Fruit fly (Drosophila melanogaster) whole organism, embryonic: ENCODE data around the gene sob.

Source experiments
- CG1024 ChIP-seq: fragments of 200-800 bp; sonication (Bioruptor generic); IDR thresholded peaks from 2 replicates; pipeline ENCODE4 v1.3.6; 2022; ENCODE audit warnings: missing biosample characterization, missing genetic modification characterization
- CG10274 ChIP-seq: fragments of 200-800 bp; sonication (Bioruptor generic); optimal IDR thresholded peaks from 3 replicates; lab custom pipeline; 2017; ENCODE audit warnings: missing biosample characterization, mild to moderate bottlenecking, missing genetic modification characterization
- CG10431 ChIP-seq: fragments of 200-800 bp; sonication (Bioruptor generic); optimal IDR thresholded peaks from 3 replicates; lab custom pipeline; 2018; ENCODE audit warnings: missing biosample characterization, mild to moderate bottlenecking, missing genetic modification characterization
- CG10462 ChIP-seq: fragments of 200-800 bp; sonication (Bioruptor generic); optimal IDR thresholded peaks from 2 replicates; lab custom pipeline; 2016; ENCODE audit warnings: missing biosample characterization, missing genetic modification characterization
- CG11398 ChIP-seq: fragments of 200-800 bp; sonication (Bioruptor generic); optimal IDR thresholded peaks from 2 replicates; lab custom pipeline; 2016; ENCODE audit warnings: missing biosample characterization, missing genetic modification characterization
- CG13123 ChIP-seq: fragments of 200-800 bp; sonication (Bioruptor generic); optimal IDR thresholded peaks from 2 replicates; lab custom pipeline; 2016; ENCODE audit warnings: missing biosample characterization, missing genetic modification characterization
- CG14050 ChIP-seq: fragments of 200-800 bp; sonication (Bioruptor generic); IDR thresholded peaks from 3 replicates; pipeline ENCODE4 v1.3.6; 2022; ENCODE audit warnings: missing biosample characterization, missing genetic modification characterization
- CG15073 ChIP-seq: fragments of 200-800 bp; sonication (Bioruptor generic); optimal IDR thresholded peaks from 2 replicates; lab custom pipeline; 2016; ENCODE audit warnings: missing biosample characterization, missing genetic modification characterization
- CG1529 ChIP-seq: fragments of 200-800 bp; sonication (Bioruptor generic); optimal IDR thresholded peaks from 3 replicates; lab custom pipeline; 2018; ENCODE audit warnings: missing biosample characterization, missing genetic modification characterization
- CG15696 ChIP-seq: fragments of 200-800 bp; sonication (Bioruptor generic); optimal IDR thresholded peaks from 2 replicates; lab custom pipeline; 2019; ENCODE audit warnings: missing biosample characterization, mild to moderate bottlenecking, missing genetic modification characterization, moderate library complexity
- CG1647 ChIP-seq: fragments of 200-800 bp; sonication (Bioruptor generic); optimal IDR thresholded peaks from 3 replicates; lab custom pipeline; 2016; ENCODE audit warnings: missing biosample characterization, missing genetic modification characterization
- CG17568 ChIP-seq: fragments of 200-800 bp; sonication (Bioruptor generic); optimal IDR thresholded peaks from 2 replicates; lab custom pipeline; 2018; ENCODE audit warnings: missing biosample characterization, mild to moderate bottlenecking, missing genetic modification characterization, moderate library complexity
- CG17612 ChIP-seq: fragments of 200-800 bp; sonication (Bioruptor generic); IDR thresholded peaks from 2 replicates; pipeline ENCODE4 v1.3.6; 2022; ENCODE audit warnings: missing biosample characterization, missing genetic modification characterization
- CG17802 ChIP-seq: fragments of 200-800 bp; sonication (Bioruptor generic); optimal IDR thresholded peaks from 2 replicates; lab custom pipeline; 2018; ENCODE audit warnings: missing biosample characterization, mild to moderate bottlenecking, missing genetic modification characterization, moderate library complexity
- CG2202 ChIP-seq: fragments of 200-800 bp; sonication (Bioruptor generic); optimal IDR thresholded peaks from 2 replicates; lab custom pipeline; 2018; ENCODE audit warnings: missing biosample characterization, mild to moderate bottlenecking, missing genetic modification characterization
- CG2678 ChIP-seq: fragments of 200-800 bp; sonication (Bioruptor generic); optimal IDR thresholded peaks from 3 replicates; lab custom pipeline; 2019; ENCODE audit warnings: missing biosample characterization, mild to moderate bottlenecking, missing genetic modification characterization, moderate library complexity
- CG2889 ChIP-seq: fragments of 200-800 bp; sonication (Bioruptor generic); IDR thresholded peaks from 3 replicates; pipeline ENCODE4 v1.3.6; 2022; ENCODE audit warnings: missing biosample characterization, missing genetic modification characterization
- CG4707 ChIP-seq: fragments of 200-800 bp; sonication (Bioruptor generic); optimal IDR thresholded peaks from 2 replicates; lab custom pipeline; 2018; ENCODE audit warnings: missing biosample characterization, mild to moderate bottlenecking, missing genetic modification characterization, moderate library complexity
- CG5180 ChIP-seq: fragments of 200-800 bp; sonication (Bioruptor generic); optimal IDR thresholded peaks from 3 replicates; lab custom pipeline; 2017; ENCODE audit warnings: missing biosample characterization, missing genetic modification characterization, mild to moderate bottlenecking, moderate library complexity, missing genetic modification reagents
- CG5245 ChIP-seq: fragments of 200-800 bp; sonication (Bioruptor generic); optimal IDR thresholded peaks from 3 replicates; lab custom pipeline; 2016; ENCODE audit warnings: missing biosample characterization, missing genetic modification characterization
- CG6175 ChIP-seq: fragments of 200-800 bp; sonication (Bioruptor generic); IDR thresholded peaks from 3 replicates; pipeline ENCODE4 v1.3.6; 2022; ENCODE audit warnings: missing biosample characterization, missing genetic modification characterization
- CG6254 ChIP-seq: fragments of 200-800 bp; sonication (Bioruptor generic); optimal IDR thresholded peaks from 3 replicates; lab custom pipeline; 2017; ENCODE audit warnings: mild to moderate bottlenecking, missing biosample characterization, missing genetic modification reagents, missing genetic modification characterization
- CG6854 ChIP-seq: fragments of 200-800 bp; sonication (Bioruptor generic); optimal IDR thresholded peaks from 3 replicates; lab custom pipeline; 2017; ENCODE audit warnings: missing biosample characterization, mild to moderate bottlenecking, missing genetic modification characterization
- CG8281 ChIP-seq: fragments of 200-800 bp; sonication (Bioruptor generic); optimal IDR thresholded peaks from 2 replicates; lab custom pipeline; 2018; ENCODE audit warnings: missing biosample characterization, mild to moderate bottlenecking, missing genetic modification characterization, moderate library complexity
- CkIIα-i1 ChIP-seq: fragments of 200-800 bp; sonication (Bioruptor generic); IDR thresholded peaks from 2 replicates; pipeline ENCODE4 v1.3.6; 2022; ENCODE audit warnings: missing biosample characterization, missing genetic modification characterization
- Dad ChIP-seq: fragments of 200-800 bp; sonication (Bioruptor generic); optimal IDR thresholded peaks from 3 replicates; lab custom pipeline; 2016; ENCODE audit warnings: missing biosample characterization, missing genetic modification characterization
- Doc2 ChIP-seq: fragments of 200-800 bp; sonication (Bioruptor generic); IDR thresholded peaks from 2 replicates; pipeline ENCODE4 v1.3.6; 2022; ENCODE audit warnings: missing biosample characterization, missing genetic modification characterization
- Fer2 ChIP-seq: fragments of 200-800 bp; sonication (Bioruptor generic); optimal IDR thresholded peaks from 2 replicates; lab custom pipeline; 2018; ENCODE audit warnings: missing biosample characterization, mild to moderate bottlenecking, missing genetic modification characterization, moderate library complexity
- Fer3 ChIP-seq: fragments of 200-800 bp; sonication (Bioruptor generic); optimal IDR thresholded peaks from 2 replicates; lab custom pipeline; 2018; ENCODE audit warnings: missing biosample characterization, mild to moderate bottlenecking, missing genetic modification characterization, moderate library complexity
- Gsc ChIP-seq: fragments of 200-800 bp; sonication (Bioruptor generic); IDR thresholded peaks from 2 replicates; pipeline ENCODE4 v1.3.6; 2022; ENCODE audit warnings: missing biosample characterization, missing genetic modification characterization
- Hmr ChIP-seq: fragments of 200-800 bp; sonication (Bioruptor generic); optimal IDR thresholded peaks from 3 replicates; lab custom pipeline; 2017; ENCODE audit warnings: mild to moderate bottlenecking, missing biosample characterization, missing genetic modification reagents, missing genetic modification characterization
- Meics ChIP-seq: fragments of 200-800 bp; sonication (Bioruptor generic); optimal IDR thresholded peaks from 2 replicates; lab custom pipeline; 2017; ENCODE audit warnings: missing biosample characterization, mild to moderate bottlenecking, missing genetic modification characterization
- Sox100B ChIP-seq: fragments of 200-800 bp; sonication (Bioruptor generic); optimal IDR thresholded peaks from 3 replicates; lab custom pipeline; 2018; ENCODE audit warnings: missing biosample characterization, mild to moderate bottlenecking, missing genetic modification characterization
- ac ChIP-seq: fragments of 200-800 bp; sonication (Bioruptor generic); optimal IDR thresholded peaks from 3 replicates; lab custom pipeline; 2017; ENCODE audit warnings: missing biosample characterization, mild to moderate bottlenecking, missing genetic modification characterization
- ap ChIP-seq: fragments of 200-800 bp; sonication (Bioruptor generic); IDR thresholded peaks from 2 replicates; pipeline ENCODE4 v1.3.6; 2022; ENCODE audit warnings: missing biosample characterization, missing genetic modification characterization
- ase ChIP-seq: fragments of 200-800 bp; sonication (Bioruptor generic); IDR thresholded peaks from 3 replicates; pipeline ENCODE4 v1.3.6; 2022; ENCODE audit warnings: missing biosample characterization, missing genetic modification characterization
- az2 ChIP-seq: fragments of 200-800 bp; sonication (Bioruptor generic); optimal IDR thresholded peaks from 3 replicates; lab custom pipeline; 2016; ENCODE audit warnings: missing biosample characterization, missing genetic modification characterization
- chm ChIP-seq: fragments of 200-800 bp; sonication (Bioruptor generic); IDR thresholded peaks from 2 replicates; pipeline ENCODE4 v1.3.6; 2022; ENCODE audit warnings: missing biosample characterization, missing genetic modification characterization
- danr ChIP-seq: fragments of 200-800 bp; sonication (Bioruptor generic); IDR thresholded peaks from 2 replicates; pipeline ENCODE4 v1.3.6; 2022; ENCODE audit warnings: missing biosample characterization, missing genetic modification characterization
- dimm ChIP-seq: fragments of 200-800 bp; sonication (Bioruptor generic); IDR thresholded peaks from 2 replicates; pipeline ENCODE4 v1.3.6; 2022; ENCODE audit warnings: missing biosample characterization, missing genetic modification characterization
- dpn ChIP-seq, 2 experiments: fragments of 200-800 bp; sonication (Bioruptor generic); optimal IDR thresholded peaks; 3 replicates each; lab custom pipeline; 2016; ENCODE audit warnings: missing biosample characterization in 2 of 2, missing genetic modification characterization in 2 of 2
- hth ChIP-seq: fragments of >200 bp; optimal IDR thresholded peaks from 2 replicates; lab custom pipeline; 2017; ENCODE audit warnings: inconsistent platforms
- kni ChIP-seq: fragments of 200-800 bp; sonication (Bioruptor generic); optimal IDR thresholded peaks from 3 replicates; lab custom pipeline; 2017; ENCODE audit warnings: mild to moderate bottlenecking, missing biosample characterization, missing genetic modification reagents, missing genetic modification characterization
- pros ChIP-seq: fragments of 200-800 bp; sonication (Bioruptor generic); optimal IDR thresholded peaks from 3 replicates; lab custom pipeline; 2019; ENCODE audit warnings: missing biosample characterization, mild to moderate bottlenecking, missing genetic modification characterization, moderate library complexity
- row ChIP-seq: fragments of 200-800 bp; sonication (Bioruptor generic); IDR thresholded peaks from 3 replicates; pipeline ENCODE4 v1.3.6; 2022; ENCODE audit warnings: missing biosample characterization, missing genetic modification characterization
- sd ChIP-seq: fragments of 200-800 bp; sonication (Bioruptor generic); optimal IDR thresholded peaks from 3 replicates; lab custom pipeline; 2018; ENCODE audit warnings: missing biosample characterization, mild to moderate bottlenecking, missing genetic modification characterization, moderate library complexity
- sr ChIP-seq: fragments of 200-800 bp; sonication (Bioruptor generic); IDR thresholded peaks from 3 replicates; pipeline ENCODE4 v1.3.6; 2022; ENCODE audit warnings: missing biosample characterization, missing genetic modification characterization
- tap ChIP-seq: fragments of 200-800 bp; optimal IDR thresholded peaks from 3 replicates; lab custom pipeline; 2019; ENCODE audit warnings: missing biosample characterization, mild to moderate bottlenecking, missing genetic modification characterization, moderate library complexity
- tin ChIP-seq: fragments of 200-800 bp; sonication (Bioruptor generic); optimal IDR thresholded peaks from 3 replicates; lab custom pipeline; 2016; ENCODE audit warnings: missing biosample characterization, missing genetic modification characterization
- vfl ChIP-seq: fragments of 200-800 bp; sonication (Bioruptor generic); optimal IDR thresholded peaks from 2 replicates; lab custom pipeline; 2016; ENCODE audit warnings: missing biosample characterization, missing genetic modification characterization
- vvl ChIP-seq: fragments of 200-800 bp; sonication (Bioruptor generic); IDR thresholded peaks from 2 replicates; pipeline ENCODE4 v1.3.6; 2022; ENCODE audit warnings: missing biosample characterization, missing genetic modification characterization

sob gene

DNA sequence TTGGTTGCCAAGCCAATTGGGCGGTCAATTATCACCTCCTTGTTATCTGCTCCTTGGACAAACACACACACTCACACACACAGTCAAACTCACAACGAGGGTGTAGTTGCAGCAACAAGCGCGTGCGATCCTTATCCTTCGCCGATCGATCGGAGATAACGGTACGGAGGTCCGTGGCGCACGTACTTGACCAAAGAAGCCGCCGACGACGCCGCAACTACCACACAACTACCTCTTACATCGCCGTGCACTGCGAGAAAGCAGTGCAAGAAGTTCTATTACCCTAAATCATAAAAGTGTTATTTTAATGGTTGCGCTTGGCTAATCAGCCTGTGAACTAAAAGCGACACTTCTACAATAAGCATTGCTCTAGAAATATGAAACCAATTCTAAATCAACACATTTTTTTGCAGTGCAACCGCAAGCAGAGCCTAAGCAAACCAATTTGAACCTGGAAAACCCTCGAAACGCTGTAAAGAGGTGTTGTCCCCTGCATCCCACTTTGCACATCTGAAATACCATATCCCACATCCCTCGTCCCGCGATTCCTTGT is 47.5 kb downstream of the sob start (continued):
- TF ChIP-seq CG1024 (GFP tag; lab: Robert Waterston, UW) (peak; percentile 45; the same call in 1 of the 2 replicates), dimm (0 out of 2 replicates have a peak, but pooled peaks have one; percentile 12), CG1647 (peak; percentile 20), CG15073 (GFP tag; lab: Kevin White, UChicago) (no peak), Doc2 (no peak), sr (no peak), CG10462 (GFP tag; lab: Kevin White, UChicago) (peak; percentile 28), CG17612 (GFP tag; lab: Robert Waterston, UW) (no peak), CG15696 (peak; percentile 88), tin (GFP tag; lab: Kevin White, UChicago) (peak; percentile 40), CG1529 (GFP tag; lab: Kevin White, UChicago) (no peak), CG4707 (GFP tag; lab: Kevin White, UChicago) (peak; percentile 17), vvl (GFP tag; lab: Robert Waterston, UW) (peak; percentile 38; the same call in 1 of the 2 replicates), CG17568 (GFP tag; lab: Kevin White, UChicago) (no peak), CG5245 (GFP tag; lab: Kevin White, UChicago) (peak; percentile 58), CG17802 (tag; lab: Kevin White, UChicago) (no peak), CG6854 (GFP tag; lab: Kevin White, UChicago) (no peak), Meics (GFP tag; lab: Kevin White, UChicago) (no peak), CG2889 (no peak), ac (GFP tag; lab: Kevin White, UChicago) (peak; percentile 73), Fer3 (tag; lab: Kevin White, UChicago) (no peak), chm (GFP tag; lab: Robert Waterston, UW) (0 out of 2 replicates have a peak, but pooled peaks have one; percentile 49), danr (GFP tag; lab: Robert Waterston, UW) (no peak), CG6175 (GFP tag; lab: Robert Waterston, UW) (no peak), ase (GFP tag; lab: Robert Waterston, UW) (no peak), CG2678 (tag; lab: Kevin White, UChicago) (peak; percentile 21), CkIIα-i1 (GFP tag; lab: Robert Waterston, UW) (no peak), az2 (GFP tag; lab: Kevin White, UChicago) (peak; percentile 54), pros (GFP tag; lab: Kevin White, UChicago) (no peak), CG8281 (tag; lab: Kevin White, UChicago) (no peak), Dad (GFP tag; lab: Kevin White, UChicago) (peak; percentile 15), CG13123 (GFP tag; lab: Kevin White, UChicago) (peak; percentile 10), Hmr (GFP tag; lab: Kevin White, UChicago) (no peak), vfl (GFP tag; lab: Kevin White, UChicago) (no peak), CG5180 (GFP tag; lab: Kevin White, UChicago) (no peak), sd (tag; lab: Kevin White, UChicago) (no peak), Fer2 (tag; lab: Kevin White, UChicago) (no peak), ap (no peak), tap (no peak), CG2202 (tag; lab: Kevin White, UChicago) (peak; percentile 53), CG11398 (no peak), dpn (GFP tag; optimal IDR thresholded peaks at IDR 0.05; lab: Kevin White, UChicago) (peak; percentile 51 to 53), CG14050 (GFP tag; lab: Robert Waterston, UW) (no peak), hth (no peak), CG6254 (peak; percentile 50), kni (GFP tag; lab: Kevin White, UChicago) (no peak), CG10431 (GFP tag; lab: Kevin White, UChicago) (no peak), Sox100B (GFP tag; lab: Kevin White, UChicago) (no peak), CG10274 (no peak), Gsc (GFP tag; lab: Robert Waterston, UW) (0 out of 2 replicates have a peak, but pooled peaks have one; percentile 9), row (peak; percentile 53)
